Worm (Caenorhabditis elegans) whole organism, L2 larva: ENCODE measurements around the gene col-144.

Experiments
- nhr-6 ChIP-seq: fragments of 150-350 bp; optimal IDR thresholded peaks from 2 replicates; lab custom pipeline; 2014; ENCODE audit warnings: missing biosample characterization, missing genetic modification characterization
- skn-1 ChIP-seq: sonication (generic microtip); optimal IDR thresholded peaks from 2 replicates; lab custom pipeline; 2017; ENCODE audit warnings: missing biosample characterization, missing genetic modification characterization

DNA sequence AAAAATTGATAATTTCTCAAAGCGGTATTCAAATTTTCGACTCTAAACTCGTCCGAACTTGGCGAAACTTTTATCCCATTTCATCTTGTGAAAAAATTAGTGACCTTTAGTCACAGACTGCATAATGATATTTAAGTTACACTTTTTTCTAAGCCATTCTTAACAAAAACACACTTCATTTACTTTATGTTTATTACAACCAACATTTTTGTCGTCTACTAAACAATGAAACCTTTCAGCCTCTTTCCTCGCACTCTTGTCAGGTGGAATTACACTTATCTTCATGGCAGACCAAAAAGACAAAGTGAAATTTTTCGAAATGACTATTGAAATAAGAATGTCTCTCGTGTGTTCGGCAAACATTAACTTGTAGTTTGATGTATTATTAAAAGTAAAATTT is 3.5 kb upstream of the col-144 start:
- TF ChIP-seq nhr-6 (no peak), skn-1 (no peak)
